Worm (Caenorhabditis elegans): Measurements from ENCODE around the gene yju-2.

Gene yju-2

ce11 chrIII:7203130-7203775, 19.1 kb downstream of the yju-2 start:
- TF ChIP-seq F52B5.7 (tag; optimal IDR thresholded peaks at IDR 0.05) (no peak), somi-1 (GFP tag; optimal IDR thresholded peaks at IDR 0.05) (peak; percentile 26), lin-40 (tag; optimal IDR thresholded peaks at IDR 0.05) (peak; percentile 20), ceh-79 (tag; optimal IDR thresholded peaks at IDR 0.05) (no peak)

ce11 chrIII:7207903-7208497, 23.9 kb downstream of the yju-2 start, which contains the start of gene rpl-6:
Gene rpl-6 (plus strand): TSS chrIII:7208447.
- TF ChIP-seq snpc-1.3 (tag; optimal IDR thresholded peaks at IDR 0.05; ENCODE audit: insufficient read depth) = peak; percentile 76
- TF ChIP-seq nfyb-1 (GFP tag; IDR thresholded peaks at IDR 0.05) = no peak
- no peak for TF ChIP-seq cebp-2 (GFP tag; IDR thresholded peaks at IDR 0.05)
- peak; percentile 47 for TF ChIP-seq F49E8.2 (tag; optimal IDR thresholded peaks at IDR 0.05; ENCODE audit: insufficient read depth)
- no peak for TF ChIP-seq aptf-2 (GFP tag; conservative IDR thresholded peaks at IDR 0.05)
- peak; percentile 84 for TF ChIP-seq Y53G8AR.9 (GFP tag; conservative IDR thresholded peaks at IDR 0.05)
- peak; percentile 47 for TF ChIP-seq ztf-18 (tag; optimal IDR thresholded peaks at IDR 0.05)
- no peak for TF ChIP-seq C17E4.6 (GFP tag; IDR thresholded peaks at IDR 0.05)
- TF ChIP-seq hmg-1.2 (GFP tag; IDR thresholded peaks at IDR 0.05) = peak; percentile 86
- TF ChIP-seq hsf-1 (GFP tag; IDR thresholded peaks at IDR 0.05) = no peak
- TF ChIP-seq xnd-1 (tag; optimal IDR thresholded peaks at IDR 0.05) = peak; percentile 1
- TF ChIP-seq F23B12.7 (tag; optimal IDR thresholded peaks at IDR 0.05; ENCODE audit: insufficient read depth) = peak; percentile 79
- TF ChIP-seq attf-3 (GFP tag; conservative IDR thresholded peaks at IDR 0.05) = peak; percentile 74
- no peak for TF ChIP-seq ztf-3 (GFP tag; optimal IDR thresholded peaks at IDR 0.05)
- TF ChIP-seq rcor-1 (GFP tag; IDR thresholded peaks at IDR 0.05) = peak; percentile 73
- no peak for TF ChIP-seq snpc-4 (GFP tag; optimal IDR thresholded peaks at IDR 0.05)
- peak; percentile 49 to 76 (median 62) for TF ChIP-seq snpc-4 (tag; optimal IDR thresholded peaks at IDR 0.05)
- TF ChIP-seq ekl-4 (GFP tag; IDR thresholded peaks at IDR 0.05) = peak; percentile 86
- no peak for TF ChIP-seq lin-26 (GFP tag; IDR thresholded peaks at IDR 0.05)
- no peak for TF ChIP-seq ets-4 (GFP tag; optimal IDR thresholded peaks at IDR 0.05)
- TF ChIP-seq nhr-90 (tag; optimal IDR thresholded peaks at IDR 0.05) = no peak
- peak; percentile 59 for TF ChIP-seq Y67H2A.10 (GFP tag; conservative IDR thresholded peaks at IDR 0.05)
- TF ChIP-seq repo-1 (tag; optimal IDR thresholded peaks at IDR 0.05) = no peak
- 0 out of 2 replicates have a peak, but pooled peaks have one; percentile 44 for TF ChIP-seq D2030.7 (GFP tag; IDR thresholded peaks at IDR 0.05)
- peak; percentile 8 for TF ChIP-seq K12H6.12 (tag; optimal IDR thresholded peaks at IDR 0.05)
- no peak for TF ChIP-seq sea-2 (GFP tag; IDR thresholded peaks at IDR 0.05)
- peak in 1 of 2 experiments; percentile 42 for TF ChIP-seq let-607 (tag; optimal IDR thresholded peaks at IDR 0.05)
- peak; percentile 98 for TF ChIP-seq F33H1.4 (GFP tag; IDR thresholded peaks at IDR 0.05)
- peak; percentile 16 for TF ChIP-seq lsy-27 (tag; optimal IDR thresholded peaks at IDR 0.05; ENCODE audit: borderline replicate concordance, insufficient read depth)
- TF ChIP-seq mcd-1 (GFP tag; IDR thresholded peaks at IDR 0.05) = peak; percentile 81
- TF ChIP-seq lin-40 (tag; optimal IDR thresholded peaks at IDR 0.05) = peak; percentile 68
- peak; percentile 4 for TF ChIP-seq madf-10 (tag; optimal IDR thresholded peaks at IDR 0.05)
- peak; percentile 2 for TF ChIP-seq ama-1 (optimal IDR thresholded peaks at IDR 0.05)
- peak in 1 of 2 experiments; percentile 29 for TF ChIP-seq ama-1 (GFP tag; optimal IDR thresholded peaks at IDR 0.05)
- no peak for TF ChIP-seq sptf-2 (GFP tag; optimal IDR thresholded peaks at IDR 0.05)
- TF ChIP-seq efl-1 (GFP tag; optimal IDR thresholded peaks at IDR 0.05) = peak; percentile 68
- no peak for TF ChIP-seq F39B2.1 (GFP tag; IDR thresholded peaks at IDR 0.05)
- peak; percentile 64 for TF ChIP-seq attf-5 (GFP tag; optimal IDR thresholded peaks at IDR 0.05)
- TF ChIP-seq ceh-27 (GFP tag; optimal IDR thresholded peaks at IDR 0.05) = peak; percentile 82
- no peak for TF ChIP-seq T26A5.8 (tag; optimal IDR thresholded peaks at IDR 0.05)
- no peak for TF ChIP-seq ceh-79 (tag; optimal IDR thresholded peaks at IDR 0.05)
- 0 out of 2 replicates have a peak, but pooled peaks have one; percentile 62 for TF ChIP-seq ztf-28 (GFP tag; IDR thresholded peaks at IDR 0.05)
- TF ChIP-seq mel-28 (tag; optimal IDR thresholded peaks at IDR 0.05; ENCODE audit: borderline replicate concordance) = no peak
